Worm (Caenorhabditis elegans) whole organism, early embryonic: ENCODE data around the gene mcm-10.

Source experiments
- B0310.2 ChIP-seq: sonication (generic microtip); optimal IDR thresholded peaks from 2 replicates; lab custom pipeline; 2016; ENCODE audit warnings: mild to moderate bottlenecking, missing genetic modification characterization, missing compliant biosample characterization
- aly-1 ChIP-seq: sonication (generic microtip); optimal IDR thresholded peaks from 2 replicates; lab custom pipeline; 2016; ENCODE audit warnings: missing genetic modification characterization, missing compliant biosample characterization
- ama-1 ChIP-seq: fragments of 150-350 bp; optimal IDR thresholded peaks from 2 replicates; lab custom pipeline; 2014
- ceh-36 ChIP-seq: sonication (generic microtip); optimal IDR thresholded peaks from 2 replicates; lab custom pipeline; 2016; ENCODE audit warnings: missing genetic modification characterization, inconsistent platforms, missing compliant biosample characterization
- flt-1 ChIP-seq: fragments of 200-800 bp; sonication (Bioruptor generic); IDR thresholded peaks from 2 replicates; pipeline ENCODE4 v1.3.6; 2022; ENCODE audit warnings: missing genetic modification characterization, missing compliant biosample characterization
- hmg-4 ChIP-seq: fragments of 200-800 bp; sonication (Bioruptor generic); optimal IDR thresholded peaks from 2 replicates; lab custom pipeline; 2018; ENCODE audit warnings: mild to moderate bottlenecking, missing genetic modification characterization, missing compliant biosample characterization
- scrt-1 ChIP-seq: fragments of 200-800 bp; sonication (Bioruptor generic); IDR thresholded peaks from 2 replicates; pipeline ENCODE4 v1.3.6; 2022; ENCODE audit warnings: missing genetic modification characterization, missing compliant biosample characterization
- tbx-11 ChIP-seq: fragments of 200-800 bp; sonication (Bioruptor generic); IDR thresholded peaks from 2 replicates; pipeline ENCODE4 v1.3.6; 2022; ENCODE audit warnings: missing genetic modification characterization, missing compliant biosample characterization
- tbx-37 ChIP-seq: fragments of 200-800 bp; sonication (Bioruptor generic); conservative IDR thresholded peaks from 2 replicates; pipeline ENCODE4 v1.3.6; 2022; ENCODE audit warnings: missing genetic modification reagents, missing genetic modification characterization, missing compliant biosample characterization
- tra-4 ChIP-seq: sonication (generic microtip); optimal IDR thresholded peaks from 2 replicates; lab custom pipeline; 2017; ENCODE audit warnings: missing genetic modification characterization, missing compliant biosample characterization

DNA sequence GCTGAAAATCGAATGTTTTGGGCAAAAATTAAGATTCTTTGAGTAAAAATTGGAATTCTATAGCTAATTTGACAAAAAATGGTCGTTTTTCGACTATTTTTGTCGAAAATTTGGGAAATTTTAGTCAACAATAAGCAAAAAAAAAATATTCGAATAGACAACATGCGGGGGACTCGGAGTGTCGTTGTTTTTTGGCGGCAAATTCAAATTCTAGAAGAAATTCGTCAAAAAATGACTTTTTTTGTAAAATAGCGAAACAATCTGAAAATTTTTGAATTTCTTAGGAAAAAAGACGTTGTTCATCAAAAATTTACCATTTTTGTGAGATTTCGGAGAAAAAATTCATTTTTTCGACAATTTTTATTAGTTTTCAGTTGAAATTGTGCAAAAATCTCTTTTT is 33.7 kb upstream of the mcm-10 start:
- TF ChIP-seq tbx-11 (GFP tag; lab: Robert Waterston, UW) (no peak), ama-1 (no peak), scrt-1 (GFP tag; lab: Robert Waterston, UW) (no peak), B0310.2 (tag; lab: Kevin White, UChicago) (no peak), hmg-4 (GFP tag; lab: Kevin White, UChicago) (no peak), flt-1 (no peak), tbx-37 (GFP tag; lab: Robert Waterston, UW) (no peak), tra-4 (tag; lab: Kevin White, UChicago) (no peak), ceh-36 (tag; lab: Kevin White, UChicago) (no peak), aly-1 (no peak)
